Fruit fly (Drosophila melanogaster) whole organism, embryonic: ENCODE data around the gene CG7943.
A peak's percentile ranks its signal among the peaks of the same experiment; 100 is the strongest.

Source experiments
- Aef1 ChIP-seq: fragments of 200-800 bp; sonication (Bioruptor generic); IDR thresholded peaks from 3 replicates; pipeline ENCODE4 v1.3.6; 2022; ENCODE audit warnings: missing biosample characterization, missing genetic modification characterization
- CG10979 ChIP-seq: fragments of 200-800 bp; sonication (Bioruptor generic); optimal IDR thresholded peaks from 2 replicates; lab custom pipeline; 2018; ENCODE audit warnings: missing biosample characterization, mild to moderate bottlenecking, missing genetic modification characterization, moderate library complexity
- CG11695 ChIP-seq: fragments of 200-800 bp; sonication (Bioruptor generic); IDR thresholded peaks from 3 replicates; pipeline ENCODE4 v1.3.6; 2022; ENCODE audit warnings: missing biosample characterization, missing genetic modification characterization
- CG13775 ChIP-seq: fragments of 200-800 bp; sonication (Bioruptor generic); optimal IDR thresholded peaks from 3 replicates; lab custom pipeline; 2017; ENCODE audit warnings: missing biosample characterization, mild to moderate bottlenecking, missing genetic modification characterization
- CG14441 ChIP-seq: fragments of 200-800 bp; sonication (Bioruptor generic); IDR thresholded peaks from 2 replicates; pipeline ENCODE4 v1.3.6; 2022; ENCODE audit warnings: missing biosample characterization, missing genetic modification characterization
- CG15696 ChIP-seq: fragments of 200-800 bp; sonication (Bioruptor generic); optimal IDR thresholded peaks from 2 replicates; lab custom pipeline; 2019; ENCODE audit warnings: missing biosample characterization, mild to moderate bottlenecking, missing genetic modification characterization, moderate library complexity
- CG1603 ChIP-seq: fragments of 200-800 bp; sonication (Bioruptor generic); optimal IDR thresholded peaks from 2 replicates; lab custom pipeline; 2019; ENCODE audit warnings: missing biosample characterization, mild to moderate bottlenecking, missing genetic modification characterization, moderate library complexity
- CG17186 ChIP-seq: fragments of 200-800 bp; sonication (Bioruptor generic); optimal IDR thresholded peaks from 3 replicates; lab custom pipeline; 2017; ENCODE audit warnings: missing biosample characterization, missing genetic modification reagents, missing genetic modification characterization
- CG18619 ChIP-seq: fragments of 200-800 bp; sonication (Bioruptor generic); optimal IDR thresholded peaks from 3 replicates; lab custom pipeline; 2017; ENCODE audit warnings: missing biosample characterization, mild to moderate bottlenecking, missing genetic modification characterization
- CG2120 ChIP-seq: fragments of 200-800 bp; sonication (Bioruptor generic); optimal IDR thresholded peaks from 3 replicates; lab custom pipeline; 2016; ENCODE audit warnings: missing biosample characterization, missing genetic modification characterization
- CG3065 ChIP-seq: fragments of 200-800 bp; sonication (Bioruptor generic); optimal IDR thresholded peaks from 2 replicates; lab custom pipeline; 2016; ENCODE audit warnings: missing biosample characterization, missing genetic modification characterization
- CG34224 ChIP-seq: fragments of 200-800 bp; sonication (Bioruptor generic); IDR thresholded peaks from 3 replicates; pipeline ENCODE4 v1.3.6; 2022; ENCODE audit warnings: missing biosample characterization, missing genetic modification characterization; ENCODE audit not compliant: partially characterized antibody
- CG6689 ChIP-seq: fragments of 200-800 bp; sonication (Bioruptor generic); IDR thresholded peaks from 2 replicates; pipeline ENCODE4 v1.3.6; 2022; ENCODE audit warnings: missing biosample characterization, missing genetic modification characterization
- CG7357 ChIP-seq: fragments of 200-800 bp; sonication (Bioruptor generic); IDR thresholded peaks from 3 replicates; pipeline ENCODE4 v1.3.6; 2022; ENCODE audit warnings: missing biosample characterization, missing genetic modification characterization
- CG8089 ChIP-seq: fragments of 200-800 bp; sonication (Bioruptor generic); optimal IDR thresholded peaks from 3 replicates; lab custom pipeline; 2016; ENCODE audit warnings: missing biosample characterization, missing genetic modification characterization
- Dbx ChIP-seq: fragments of 200-800 bp; sonication (Bioruptor generic); IDR thresholded peaks from 3 replicates; pipeline ENCODE4 v1.3.6; 2022; ENCODE audit warnings: missing biosample characterization, missing genetic modification characterization
- Ets65A ChIP-seq: fragments of 200-800 bp; sonication (Bioruptor generic); peaks from one replicate; lab custom pipeline; 2016; ENCODE audit warnings: missing biosample characterization, missing genetic modification characterization
- NC2α ChIP-seq: fragments of 200-800 bp; sonication (Bioruptor generic); optimal IDR thresholded peaks from 2 replicates; lab custom pipeline; 2016; ENCODE audit warnings: missing biosample characterization, missing genetic modification characterization
- Neu2 ChIP-seq: fragments of 200-800 bp; sonication (Bioruptor generic); optimal IDR thresholded peaks from 3 replicates; lab custom pipeline; 2016; ENCODE audit warnings: missing biosample characterization, missing genetic modification characterization, borderline replicate concordance
- Nf-YA ChIP-seq: fragments of 200-800 bp; sonication (Bioruptor generic); IDR thresholded peaks from 2 replicates; pipeline ENCODE4 v1.3.6; 2022; ENCODE audit warnings: missing biosample characterization, missing genetic modification characterization
- Nf-YB ChIP-seq: fragments of 200-800 bp; sonication (Bioruptor generic); optimal IDR thresholded peaks from 3 replicates; lab custom pipeline; 2019; ENCODE audit warnings: missing biosample characterization, mild to moderate bottlenecking, missing genetic modification characterization, moderate library complexity
- Sin3A ChIP-seq: fragments of >200 bp; optimal IDR thresholded peaks from 2 replicates; lab custom pipeline; 2018
- abd-A ChIP-seq: fragments of 200-800 bp; sonication (Bioruptor generic); optimal IDR thresholded peaks from 3 replicates; lab custom pipeline; 2019; ENCODE audit warnings: missing biosample characterization, mild to moderate bottlenecking, missing genetic modification characterization, moderate library complexity
- al ChIP-seq: fragments of 200-800 bp; sonication (Bioruptor generic); IDR thresholded peaks from 2 replicates; pipeline ENCODE4 v1.3.6; 2022; ENCODE audit warnings: missing biosample characterization, missing genetic modification characterization
- az2 ChIP-seq: fragments of 200-800 bp; sonication (Bioruptor generic); optimal IDR thresholded peaks from 3 replicates; lab custom pipeline; 2016; ENCODE audit warnings: missing biosample characterization, missing genetic modification characterization
- bbx ChIP-seq: fragments of 200-800 bp; sonication (Bioruptor generic); IDR thresholded peaks from 2 replicates; pipeline ENCODE4 v1.3.6; 2022; ENCODE audit warnings: missing biosample characterization, missing genetic modification characterization; ENCODE audit not compliant: partially characterized antibody
- cg ChIP-seq: fragments of 200-800 bp; sonication (Bioruptor generic); optimal IDR thresholded peaks from 3 replicates; lab custom pipeline; 2019; ENCODE audit warnings: missing biosample characterization, mild to moderate bottlenecking, missing genetic modification characterization, moderate library complexity
- chinmo ChIP-seq: fragments of 200-800 bp; sonication (Bioruptor generic); IDR thresholded peaks from 4 replicates; pipeline ENCODE4 v1.3.6; 2022; ENCODE audit warnings: missing biosample characterization, missing genetic modification characterization; ENCODE audit not compliant: partially characterized antibody
- crol ChIP-seq: fragments of 200-800 bp; sonication (Bioruptor generic); IDR thresholded peaks from 2 replicates; pipeline ENCODE4 v1.3.6; 2022; ENCODE audit warnings: missing biosample characterization, missing genetic modification characterization
- crp ChIP-seq, 2 experiments: fragments of 200-800 bp; sonication (Bioruptor generic); optimal IDR thresholded peaks; 2 replicates in 1 of 2; 3 replicates in 1 of 2; lab custom pipeline; 2017; ENCODE audit warnings: missing biosample characterization in 2 of 2, missing genetic modification characterization in 2 of 2, mild to moderate bottlenecking in 1 of 2, moderate library complexity in 1 of 2
- da ChIP-seq: fragments of 200-800 bp; sonication (Bioruptor generic); optimal IDR thresholded peaks from 2 replicates; lab custom pipeline; 2016; ENCODE audit warnings: missing biosample characterization, missing genetic modification characterization
- emc ChIP-seq: fragments of 200-800 bp; sonication (Bioruptor generic); optimal IDR thresholded peaks from 2 replicates; lab custom pipeline; 2016; ENCODE audit warnings: missing biosample characterization, missing genetic modification characterization
- fru ChIP-seq: fragments of >200 bp; optimal IDR thresholded peaks from 2 replicates; lab custom pipeline; 2017
- ftz-f1 ChIP-seq: fragments of 200-800 bp; sonication (Bioruptor generic); optimal IDR thresholded peaks from 2 replicates; lab custom pipeline; 2016; ENCODE audit warnings: missing biosample characterization, missing genetic modification characterization
- hth ChIP-seq: fragments of >200 bp; optimal IDR thresholded peaks from 2 replicates; lab custom pipeline; 2017; ENCODE audit warnings: inconsistent platforms
- kah ChIP-seq: fragments of 200-800 bp; sonication (Bioruptor generic); optimal IDR thresholded peaks from 2 replicates; lab custom pipeline; 2018; ENCODE audit warnings: missing biosample characterization, mild to moderate bottlenecking, missing genetic modification characterization
- kni ChIP-seq: fragments of 200-800 bp; sonication (Bioruptor generic); optimal IDR thresholded peaks from 3 replicates; lab custom pipeline; 2017; ENCODE audit warnings: mild to moderate bottlenecking, missing biosample characterization, missing genetic modification reagents, missing genetic modification characterization
- mld ChIP-seq: fragments of 200-800 bp; sonication (Bioruptor generic); IDR thresholded peaks from 3 replicates; pipeline ENCODE4 v1.3.6; 2022; ENCODE audit warnings: missing biosample characterization, missing genetic modification characterization; ENCODE audit not compliant: partially characterized antibody
- nom ChIP-seq: fragments of 200-800 bp; sonication (Bioruptor generic); optimal IDR thresholded peaks from 2 replicates; lab custom pipeline; 2017; ENCODE audit warnings: missing biosample characterization, missing genetic modification characterization, mild to moderate bottlenecking, moderate library complexity, missing genetic modification reagents
- oc ChIP-seq: fragments of 200-800 bp; sonication (Bioruptor generic); optimal IDR thresholded peaks from 2 replicates; lab custom pipeline; 2018; ENCODE audit warnings: missing biosample characterization, mild to moderate bottlenecking, missing genetic modification characterization, moderate library complexity
- otp ChIP-seq: fragments of 200-800 bp; sonication (Bioruptor generic); IDR thresholded peaks from 3 replicates; pipeline ENCODE4, ENCODE4 v1.3.6; 2022; ENCODE audit warnings: missing biosample characterization, missing genetic modification characterization
- pros ChIP-seq: fragments of 200-800 bp; sonication (Bioruptor generic); optimal IDR thresholded peaks from 3 replicates; lab custom pipeline; 2019; ENCODE audit warnings: missing biosample characterization, mild to moderate bottlenecking, missing genetic modification characterization, moderate library complexity
- salm ChIP-seq: fragments of 200-800 bp; sonication (Bioruptor generic); optimal IDR thresholded peaks from 2 replicates; lab custom pipeline; 2018; ENCODE audit warnings: missing biosample characterization, mild to moderate bottlenecking, missing genetic modification characterization
- scrt ChIP-seq: fragments of 200-800 bp; sonication (Bioruptor generic); optimal IDR thresholded peaks from 2 replicates; lab custom pipeline; 2018; ENCODE audit warnings: missing biosample characterization, mild to moderate bottlenecking, missing genetic modification characterization, moderate library complexity
- sens ChIP-seq: fragments of 200-800 bp; sonication (Bioruptor generic); peaks from one replicate; lab custom pipeline; 2016; ENCODE audit warnings: missing biosample characterization, missing genetic modification characterization
- sim ChIP-seq: fragments of 200-800 bp; sonication (Bioruptor generic); IDR thresholded peaks from 2 replicates; pipeline ENCODE4 v1.3.6; 2022; ENCODE audit warnings: missing biosample characterization, missing genetic modification characterization
- stc ChIP-seq: fragments of 200-800 bp; sonication (Bioruptor generic); IDR thresholded peaks from 2 replicates; pipeline ENCODE4 v1.3.6; 2022; ENCODE audit warnings: missing biosample characterization, missing genetic modification characterization
- tna ChIP-seq: fragments of 200-800 bp; sonication (Bioruptor generic); IDR thresholded peaks from 2 replicates; pipeline ENCODE4 v1.3.6; 2022; ENCODE audit warnings: missing biosample characterization, missing genetic modification characterization; ENCODE audit not compliant: partially characterized antibody

The CG7943 gene

dm6 chr3R:30059944-30060343, 13.7 kb downstream of the CG7943 start:
- no peak for TF ChIP-seq hth (lab: Kevin White, UChicago)
- TF ChIP-seq crol (GFP tag; lab: Robert Waterston, UW): peak; percentile 18; the same call in 1 of the 2 replicates
- TF ChIP-seq nom (GFP tag; lab: Kevin White, UChicago): peak; percentile 50
- TF ChIP-seq kah (GFP tag; lab: Kevin White, UChicago): peak; percentile 50
- 0 out of 2 replicates have a peak, but pooled peaks have one; percentile 23 for TF ChIP-seq bbx (GFP tag; lab: Robert Waterston, UW)
- no peak for TF ChIP-seq Dbx (GFP tag; lab: Robert Waterston, UW)
- peak; percentile 56; the same call in 1 of the 4 replicates for TF ChIP-seq chinmo (GFP tag; lab: Robert Waterston, UW)
- no peak for TF ChIP-seq CG17186
- TF ChIP-seq abd-A (tag; lab: Kevin White, UChicago): peak; percentile 15
- peak; percentile 3 for TF ChIP-seq pros (GFP tag; lab: Kevin White, UChicago)
- TF ChIP-seq CG6689 (GFP tag; lab: Robert Waterston, UW): no peak
- TF ChIP-seq CG14441: 0 out of 2 replicates have a peak, but pooled peaks have one; percentile 23
- TF ChIP-seq oc: peak; percentile 62
- TF ChIP-seq NC2α: no peak
- TF ChIP-seq kni (GFP tag; lab: Kevin White, UChicago): peak; percentile 1
- TF ChIP-seq emc (GFP tag; lab: Kevin White, UChicago): no peak
- TF ChIP-seq CG11695 (GFP tag; lab: Robert Waterston, UW): no peak
- TF ChIP-seq Aef1: no peak
- TF ChIP-seq CG34224 (GFP tag; lab: Robert Waterston, UW): peak; percentile 28; the same call in 1 of the 3 replicates
- TF ChIP-seq, all 482 proteins: peak for 11

dm6 chr3R:30060451-30061153, 14.3 kb downstream of the CG7943 start:
- no peak for TF ChIP-seq salm (tag; lab: Kevin White, UChicago)
- peak; percentile 76 for TF ChIP-seq kni (GFP tag; lab: Kevin White, UChicago)
- TF ChIP-seq CG3065: no peak
- peak; percentile 77 for TF ChIP-seq cg (GFP tag; lab: Kevin White, UChicago)
- TF ChIP-seq CG8089 (GFP tag; lab: Kevin White, UChicago): no peak
- peak; percentile 18 for TF ChIP-seq sens (GFP tag; lab: Kevin White, UChicago)
- no peak for TF ChIP-seq CG10979
- TF ChIP-seq fru (lab: Kevin White, UChicago): no peak
- peak; percentile 94 for TF ChIP-seq crol (GFP tag; lab: Robert Waterston, UW)
- TF ChIP-seq CG15696 (tag; lab: Kevin White, UChicago): no peak
- TF ChIP-seq otp: 0 out of 3 replicates have a peak, but pooled peaks have one; percentile 39
- no peak for TF ChIP-seq CG7357 (GFP tag; lab: Robert Waterston, UW)
- no peak for TF ChIP-seq CG18619 (GFP tag; lab: Kevin White, UChicago)
- TF ChIP-seq CG34224 (GFP tag; lab: Robert Waterston, UW): no peak
- no peak for TF ChIP-seq Neu2 (GFP tag; lab: Kevin White, UChicago)
- no peak for TF ChIP-seq crp (GFP tag; optimal IDR thresholded peaks at IDR 0.05; lab: Kevin White, UChicago)
- no peak for TF ChIP-seq mld (GFP tag; lab: Robert Waterston, UW)
- no peak for TF ChIP-seq CG13775 (GFP tag; lab: Kevin White, UChicago)
- peak; percentile 9 for TF ChIP-seq Ets65A (GFP tag; lab: Kevin White, UChicago)
- no peak for TF ChIP-seq Sin3A (lab: Kevin White, UChicago)
- no peak for TF ChIP-seq CG2120
- peak; percentile 96 for TF ChIP-seq chinmo (GFP tag; lab: Robert Waterston, UW)
- TF ChIP-seq stc (GFP tag; lab: Robert Waterston, UW): no peak
- peak; percentile 90 for TF ChIP-seq abd-A (tag; lab: Kevin White, UChicago)
- TF ChIP-seq tna (GFP tag; lab: Robert Waterston, UW): no peak
- TF ChIP-seq Nf-YB (GFP tag; lab: Kevin White, UChicago): no peak
- TF ChIP-seq CG1603 (tag; lab: Kevin White, UChicago): peak; percentile 4
- TF ChIP-seq Nf-YA (GFP tag; lab: Robert Waterston, UW): no peak
- peak; percentile 52 for TF ChIP-seq ftz-f1
- TF ChIP-seq da (GFP tag; lab: Kevin White, UChicago): no peak
- TF ChIP-seq scrt (GFP tag; lab: Kevin White, UChicago): no peak
- no peak for TF ChIP-seq az2
- no peak for TF ChIP-seq al
- no peak for TF ChIP-seq sim (GFP tag; lab: Robert Waterston, UW)
